Fruit fly (Drosophila melanogaster): ENCODE data around the gene CG1146.

CG1146 gene

dm6 chr3L:2466411-2467015 is 22.1 kb upstream of the CG1146 start (continued):
- no peak for TF ChIP-seq Spps (tag; optimal IDR thresholded peaks at IDR 0.05)
- no peak for TF ChIP-seq maf-S (GFP tag; optimal IDR thresholded peaks at IDR 0.05)
- peak; percentile 22; the same call in 1 of the 2 replicates for TF ChIP-seq slbo (GFP tag; IDR thresholded peaks at IDR 0.05)
- no peak for TF ChIP-seq CG18476 (GFP tag; optimal IDR thresholded peaks at IDR 0.05)
- TF ChIP-seq pum (GFP tag; optimal IDR thresholded peaks at IDR 0.05), result no peak
- peak; percentile 74 for TF ChIP-seq Myb (GFP tag; optimal IDR thresholded peaks at IDR 0.05)
- TF ChIP-seq rib (GFP tag; IDR thresholded peaks at IDR 0.05), result peak; percentile 62; the same call in 1 of the 2 replicates
- peak; percentile 22 for TF ChIP-seq CG13775 (GFP tag; optimal IDR thresholded peaks at IDR 0.05)
- TF ChIP-seq her (GFP tag; optimal IDR thresholded peaks at IDR 0.05), result peak; percentile 67
- peak; percentile 8 for TF ChIP-seq CG8944 (GFP tag; optimal IDR thresholded peaks at IDR 0.05)
- peak; percentile 38; the same call in 1 of the 3 replicates for TF ChIP-seq Doc3 (GFP tag; IDR thresholded peaks at IDR 0.05; ENCODE audit: partially characterized antibody)
- no peak for TF ChIP-seq CG18619 (GFP tag; optimal IDR thresholded peaks at IDR 0.05)
- peak; percentile 42 for TF ChIP-seq pfk (GFP tag; optimal IDR thresholded peaks at IDR 0.05)
- no peak for TF ChIP-seq Bdp1 (GFP tag; optimal IDR thresholded peaks at IDR 0.05)
- peak; percentile 24 for TF ChIP-seq CG12219 (GFP tag; optimal IDR thresholded peaks at IDR 0.05)
- TF ChIP-seq Jarid2 (GFP tag; optimal IDR thresholded peaks at IDR 0.05), result peak; percentile 89
- TF ChIP-seq Nf-YB (GFP tag; optimal IDR thresholded peaks at IDR 0.05), result peak; percentile 47
- TF ChIP-seq grau (tag; optimal IDR thresholded peaks at IDR 0.05), result peak; percentile 52
- TF ChIP-seq CG14710 (tag; optimal IDR thresholded peaks at IDR 0.05), result peak; percentile 83
- TF ChIP-seq CG17385 (GFP tag; optimal IDR thresholded peaks at IDR 0.05), result peak; percentile 90
- TF ChIP-seq lmd (GFP tag; IDR thresholded peaks at IDR 0.05), result no peak; the same call in 1 of the 2 replicates
- TF ChIP-seq Dek (tag; optimal IDR thresholded peaks at IDR 0.05), result peak; percentile 2
- no peak for TF ChIP-seq br (optimal IDR thresholded peaks at IDR 0.05)
- peak; percentile 72 for TF ChIP-seq HmgZ (tag; optimal IDR thresholded peaks at IDR 0.05)
- peak; percentile 30 for TF ChIP-seq vfl (GFP tag; optimal IDR thresholded peaks at IDR 0.05)
- no peak for TF ChIP-seq sqz (GFP tag; optimal IDR thresholded peaks at IDR 0.05)
- TF ChIP-seq D (optimal IDR thresholded peaks at IDR 0.05), result peak; percentile 8
- no peak for TF ChIP-seq D (GFP tag; optimal IDR thresholded peaks at IDR 0.05)
- no peak for TF ChIP-seq jing (GFP tag; optimal IDR thresholded peaks at IDR 0.05)
- peak; percentile 60 for TF ChIP-seq nom (GFP tag; optimal IDR thresholded peaks at IDR 0.05)
- TF ChIP-seq Hr39 (optimal IDR thresholded peaks at IDR 0.05), result no peak
- TF ChIP-seq eyg (GFP tag; optimal IDR thresholded peaks at IDR 0.05), result no peak
- peak; percentile 73 for TF ChIP-seq CG34224 (GFP tag; IDR thresholded peaks at IDR 0.05; ENCODE audit: partially characterized antibody)
- TF ChIP-seq CG14667 (GFP tag; IDR thresholded peaks at IDR 0.05), result 0 out of 2 replicates have a peak, but pooled peaks have one; percentile 9
- no peak for TF ChIP-seq CG3838 (GFP tag; optimal IDR thresholded peaks at IDR 0.05)
- TF ChIP-seq prd (optimal IDR thresholded peaks at IDR 0.05), result no peak
- peak; percentile 27; the same call in 1 of the 3 replicates for TF ChIP-seq prd (GFP tag; IDR thresholded peaks at IDR 0.05)
- TF ChIP-seq CG3407 (GFP tag; optimal IDR thresholded peaks at IDR 0.05), result peak; percentile 19
- no peak for TF ChIP-seq Doc2 (GFP tag; IDR thresholded peaks at IDR 0.05)
- no peak for TF ChIP-seq CG10959 (GFP tag; IDR thresholded peaks at IDR 0.05)
- peak; percentile 56 for TF ChIP-seq oc (tag; optimal IDR thresholded peaks at IDR 0.05)
- TF ChIP-seq ro (GFP tag; IDR thresholded peaks at IDR 0.05), result no peak
- TF ChIP-seq slou (GFP tag; optimal IDR thresholded peaks at IDR 0.05), result no peak
- TF ChIP-seq CG12236 (GFP tag; optimal IDR thresholded peaks at IDR 0.05), result no peak
- peak; percentile 37 for TF ChIP-seq repo (GFP tag; optimal IDR thresholded peaks at IDR 0.05)
- no peak for TF ChIP-seq CG4617 (GFP tag; optimal IDR thresholded peaks at IDR 0.05; ENCODE audit: borderline replicate concordance)
- TF ChIP-seq CG7786 (GFP tag; optimal IDR thresholded peaks at IDR 0.05), result peak; percentile 28
- TF ChIP-seq CG11695 (GFP tag; IDR thresholded peaks at IDR 0.05), result 0 out of 3 replicates have a peak, but pooled peaks have one; percentile 16
- TF ChIP-seq Tbp (GFP tag; optimal IDR thresholded peaks at IDR 0.05), result peak; percentile 3
- TF ChIP-seq NC2β (GFP tag; optimal IDR thresholded peaks at IDR 0.05), result peak; percentile 72
- TF ChIP-seq crp (GFP tag; optimal IDR thresholded peaks at IDR 0.05), result peak in 1 of 2 experiments; percentile 79
